Worm (Caenorhabditis elegans) whole organism, L4 larva: ENCODE measurements around the gene exos-2.

Experiments used
- F49E8.2 ChIP-seq: sonication (generic microtip); optimal IDR thresholded peaks from 2 replicates; lab custom pipeline; 2016; ENCODE audit warnings: missing compliant biosample characterization, mild to moderate bottlenecking, missing genetic modification characterization, borderline replicate concordance
- ama-1 ChIP-seq: fragments of 150-350 bp; optimal IDR thresholded peaks from 2 replicates; lab custom pipeline; 2014; ENCODE audit warnings: inconsistent platforms, mixed read lengths
- daf-19 ChIP-seq: fragments of 200-800 bp; sonication (Bioruptor generic); conservative IDR thresholded peaks from 2 replicates; pipeline ENCODE4 v1.3.6; 2022; ENCODE audit warnings: missing genetic modification characterization, missing compliant biosample characterization
- lin-29 ChIP-seq: fragments of 200-800 bp; sonication (Bioruptor generic); IDR thresholded peaks from 2 replicates; pipeline ENCODE4 v1.3.6; 2022; ENCODE audit warnings: missing genetic modification reagents, missing genetic modification characterization, missing compliant biosample characterization
- nhr-11 ChIP-seq: fragments of 150-350 bp; optimal IDR thresholded peaks from 2 replicates; lab custom pipeline; 2014; ENCODE audit warnings: missing biosample characterization, missing genetic modification characterization
- nhr-237 ChIP-seq: sonication (generic microtip); optimal IDR thresholded peaks from 2 replicates; lab custom pipeline; 2017; ENCODE audit warnings: missing biosample characterization, missing genetic modification characterization
- nhr-42 ChIP-seq: fragments of 200-800 bp; sonication (Bioruptor generic); IDR thresholded peaks from 2 replicates; pipeline ENCODE4 v1.3.6; 2022; ENCODE audit warnings: missing genetic modification characterization, missing compliant biosample characterization
- ztf-11 ChIP-seq: fragments of 150-350 bp; optimal IDR thresholded peaks from 2 replicates; lab custom pipeline; 2014; ENCODE audit warnings: missing biosample characterization, missing genetic modification characterization
- ztf-7 ChIP-seq: fragments of 150-350 bp; optimal IDR thresholded peaks from 2 replicates; lab custom pipeline; 2014; ENCODE audit warnings: missing biosample characterization, missing genetic modification characterization

DNA sequence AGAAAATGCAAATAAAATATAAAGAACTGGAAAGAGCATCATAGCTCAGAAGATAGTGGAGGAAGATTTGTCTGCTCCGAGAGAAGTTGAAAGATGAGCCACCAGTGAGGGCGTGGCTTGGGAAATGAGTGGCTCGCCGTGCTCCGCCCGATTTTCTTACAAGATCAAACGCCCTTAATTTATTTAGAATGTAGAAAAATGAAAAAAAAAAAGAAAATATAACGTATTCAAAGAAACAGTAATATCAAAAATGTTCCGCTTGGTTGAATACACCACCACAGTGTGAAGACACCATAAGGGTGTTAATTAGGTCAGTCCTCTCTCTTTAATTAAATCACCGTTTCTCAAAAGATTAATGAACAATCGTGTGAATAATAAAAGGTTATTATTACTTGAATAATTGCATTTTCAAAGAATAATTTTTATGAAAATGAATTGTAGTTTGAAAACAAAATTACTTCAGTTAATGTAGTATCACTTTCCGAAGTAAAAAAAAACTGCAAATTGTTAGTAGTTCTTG is 12.8 kb upstream of the exos-2 start, which contains the start of gene sfrp-1:
- TF ChIP-seq nhr-237 (tag; lab: Kevin White, UChicago) (no peak), F49E8.2 (tag; lab: Kevin White, UChicago) (no peak), lin-29 (GFP tag; lab: Robert Waterston, UW) (no peak), nhr-11 (tag; lab: Kevin White, UChicago) (no peak), ztf-11 (no peak), ztf-7 (tag; lab: Kevin White, UChicago) (no peak), nhr-42 (GFP tag; lab: Robert Waterston, UW) (no peak), ama-1 (lab: Kevin White, UChicago) (no peak), daf-19 (GFP tag; lab: Robert Waterston, UW) (no peak)
